Fruit fly (Drosophila melanogaster): ENCODE results near the gene CG34448.

Gene CG34448

DNA sequence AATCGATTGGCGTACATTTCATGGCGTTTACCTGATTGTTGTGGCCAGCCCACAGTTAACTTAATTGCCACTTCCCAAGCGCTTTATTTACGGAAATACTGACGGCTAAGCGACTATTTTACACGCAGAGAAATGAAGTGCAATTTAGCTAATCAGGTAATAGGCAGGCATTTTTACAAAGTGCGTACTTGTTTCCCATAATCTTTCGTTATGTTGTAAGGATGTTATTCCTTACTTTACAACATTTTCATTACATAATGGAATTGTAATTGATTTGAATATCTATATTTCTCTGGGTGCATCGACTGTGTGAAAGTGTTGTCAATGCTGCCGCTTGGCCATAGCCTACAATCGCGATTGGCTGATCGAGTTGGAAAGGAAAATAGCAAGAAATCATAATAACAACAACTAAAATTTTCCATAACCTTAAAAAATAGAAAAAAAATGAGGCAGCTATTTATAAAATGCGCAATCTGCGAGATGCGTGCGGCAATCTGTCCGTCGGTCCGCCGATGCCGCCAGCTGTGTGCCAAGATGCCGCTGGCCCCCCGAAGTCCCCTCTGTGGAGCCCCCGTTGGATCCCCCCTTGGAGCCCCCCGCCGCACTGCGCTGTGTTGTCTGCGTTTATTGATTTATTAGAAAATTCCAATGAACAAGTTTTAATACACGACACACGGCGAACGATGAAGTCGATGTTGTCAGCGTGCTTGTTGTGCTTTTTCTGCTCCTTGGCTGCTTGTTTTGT, 8.9 kb upstream of the CG34448 start (continued):
- peak; percentile 29; the same call in 1 of the 2 replicates for TF ChIP-seq CG3847 (GFP tag; IDR thresholded peaks at IDR 0.05)
- TF ChIP-seq CG2202 (tag; optimal IDR thresholded peaks at IDR 0.05) = no peak
- TF ChIP-seq stc (GFP tag; IDR thresholded peaks at IDR 0.05) = 0 out of 2 replicates have a peak, but pooled peaks have one; percentile 35
- peak in 1 of 2 experiments; percentile 65 for TF ChIP-seq Hr51 (GFP tag; optimal IDR thresholded peaks at IDR 0.05)
- no peak for TF ChIP-seq Doc3 (GFP tag; IDR thresholded peaks at IDR 0.05; ENCODE audit: partially characterized antibody)
- TF ChIP-seq CG13624 (GFP tag; optimal IDR thresholded peaks at IDR 0.05) = peak; percentile 36
- peak; percentile 47 for TF ChIP-seq H2.0 (GFP tag; IDR thresholded peaks at IDR 0.05)
- peak; percentile 42; the same call in 1 of the 2 replicates for TF ChIP-seq CG10366 (GFP tag; IDR thresholded peaks at IDR 0.05)
- TF ChIP-seq HmgZ (tag; optimal IDR thresholded peaks at IDR 0.05) = no peak
- no peak for TF ChIP-seq Vsx1 (GFP tag; optimal IDR thresholded peaks at IDR 0.05)
- peak; percentile 57 for TF ChIP-seq ranshi (GFP tag; IDR thresholded peaks at IDR 0.05)
- peak; percentile 66 for TF ChIP-seq CG31441 (GFP tag; IDR thresholded peaks at IDR 0.05)
- TF ChIP-seq CG17186 (GFP tag; optimal IDR thresholded peaks at IDR 0.05) = no peak
- peak; percentile 56 for TF ChIP-seq Hsf (GFP tag; optimal IDR thresholded peaks at IDR 0.05)
- TF ChIP-seq pnt (GFP tag; optimal IDR thresholded peaks at IDR 0.05) = peak; percentile 44
- TF ChIP-seq Kr (GFP tag; optimal IDR thresholded peaks at IDR 0.05) = no peak
- TF ChIP-seq CG7963 (GFP tag; IDR thresholded peaks at IDR 0.05; ENCODE audit: partially characterized antibody) = no peak
- TF ChIP-seq lbe (GFP tag; optimal IDR thresholded peaks at IDR 0.05) = no peak
- 0 out of 2 replicates have a peak, but pooled peaks have one; percentile 40 for TF ChIP-seq CG11696 (GFP tag; IDR thresholded peaks at IDR 0.05)
- TF ChIP-seq gce (GFP tag; IDR thresholded peaks at IDR 0.05) = no peak
- peak; percentile 36 for TF ChIP-seq fd3F (GFP tag; optimal IDR thresholded peaks at IDR 0.05)
- TF ChIP-seq pzg (GFP tag; optimal IDR thresholded peaks at IDR 0.05) = no peak
- TF ChIP-seq tin (GFP tag; optimal IDR thresholded peaks at IDR 0.05) = peak; percentile 23
- peak; percentile 61 for TF ChIP-seq lmd (GFP tag; IDR thresholded peaks at IDR 0.05)
- TF ChIP-seq ken (GFP tag; IDR thresholded peaks at IDR 0.05) = peak; percentile 64; the same call in 2 of the 3 replicates
- no peak for TF ChIP-seq Poxn (GFP tag; IDR thresholded peaks at IDR 0.05)
- no peak for TF ChIP-seq Neu2 (GFP tag; optimal IDR thresholded peaks at IDR 0.05; ENCODE audit: borderline replicate concordance)
- no peak for TF ChIP-seq peb (GFP tag; IDR thresholded peaks at IDR 0.05)
- no peak for TF ChIP-seq NC2β (GFP tag; optimal IDR thresholded peaks at IDR 0.05)
- TF ChIP-seq mld (GFP tag; IDR thresholded peaks at IDR 0.05; ENCODE audit: partially characterized antibody) = no peak
- TF ChIP-seq CG14050 (GFP tag; IDR thresholded peaks at IDR 0.05) = peak; percentile 48; the same call in 2 of the 3 replicates
- TF ChIP-seq h (optimal IDR thresholded peaks at IDR 0.05) = no peak
- TF ChIP-seq Hr78 (GFP tag; optimal IDR thresholded peaks at IDR 0.05) = no peak
- no peak for TF ChIP-seq cas (GFP tag; IDR thresholded peaks at IDR 0.05)
- no peak for TF ChIP-seq caup (GFP tag; optimal IDR thresholded peaks at IDR 0.05; ENCODE audit: severe bottlenecking)
- peak; percentile 47 for TF ChIP-seq CG16863 (GFP tag; optimal IDR thresholded peaks at IDR 0.05)
- TF ChIP-seq Elba2 (GFP tag; optimal IDR thresholded peaks at IDR 0.05) = no peak
- TF ChIP-seq unc-4 (GFP tag; IDR thresholded peaks at IDR 0.05; ENCODE audit: partially characterized antibody) = no peak
- no peak for TF ChIP-seq Hey (tag; optimal IDR thresholded peaks at IDR 0.05)
- peak; percentile 19 for TF ChIP-seq Camta (GFP tag; optimal IDR thresholded peaks at IDR 0.05)
- peak; percentile 36 for TF ChIP-seq Mes4 (GFP tag; optimal IDR thresholded peaks at IDR 0.05)
- peak; percentile 58 for TF ChIP-seq CG2712 (tag; optimal IDR thresholded peaks at IDR 0.05)
- no peak for TF ChIP-seq crc (GFP tag; optimal IDR thresholded peaks at IDR 0.05)
- no peak for TF ChIP-seq CG10321 (GFP tag; IDR thresholded peaks at IDR 0.05)
- no peak for TF ChIP-seq ac (GFP tag; optimal IDR thresholded peaks at IDR 0.05)
- peak; percentile 40; the same call in 1 of the 2 replicates for TF ChIP-seq Awh (GFP tag; IDR thresholded peaks at IDR 0.05)
- TF ChIP-seq Rfx (GFP tag; IDR thresholded peaks at IDR 0.05) = peak; percentile 63
- peak; percentile 4 for TF ChIP-seq CG9727 (GFP tag; optimal IDR thresholded peaks at IDR 0.05)
- TF ChIP-seq hth (optimal IDR thresholded peaks at IDR 0.05) = no peak
- TF ChIP-seq Oaz (GFP tag; IDR thresholded peaks at IDR 0.05) = peak; percentile 28; the same call in 1 of the 2 replicates
